Fruit fly (Drosophila melanogaster): ENCODE data around the gene Raf.

The Raf gene

dm6 chrX:2262511-2262910 is 32.8 kb upstream of the Raf start, which contains the start of the genes temp and CG3071:
Gene temp (minus strand): TSS chrX:2262515.
Gene CG3071 (plus strand): TSS chrX:2262837.
- TF ChIP-seq dsf (GFP tag; optimal IDR thresholded peaks at IDR 0.05; ENCODE audit: borderline replicate concordance) = no peak
- TF ChIP-seq OdsH (GFP tag; optimal IDR thresholded peaks at IDR 0.05) = peak; percentile 65
- peak; percentile 92 for TF ChIP-seq woc (GFP tag; optimal IDR thresholded peaks at IDR 0.05)
- TF ChIP-seq Dfd (GFP tag; optimal IDR thresholded peaks at IDR 0.05) = no peak
- TF ChIP-seq Myc (optimal IDR thresholded peaks at IDR 0.05) = peak; percentile 98
- peak in 1 of 2 experiments; percentile 79 for TF ChIP-seq foxo (GFP tag; optimal IDR thresholded peaks at IDR 0.05)
- no peak for TF ChIP-seq Vsx2 (GFP tag; optimal IDR thresholded peaks at IDR 0.05; ENCODE audit: partially characterized antibody)
- peak; percentile 54 for TF ChIP-seq Jra (GFP tag; optimal IDR thresholded peaks at IDR 0.05)
- TF ChIP-seq fru (GFP tag; optimal IDR thresholded peaks at IDR 0.05) = peak; percentile 71
- TF ChIP-seq N (GFP tag; optimal IDR thresholded peaks at IDR 0.05) = no peak
- no peak for TF ChIP-seq dl (GFP tag; optimal IDR thresholded peaks at IDR 0.05; ENCODE audit: insufficient read depth in 1 of 2, partially characterized antibody in 2 of 2)
- TF ChIP-seq Mio (GFP tag; optimal IDR thresholded peaks at IDR 0.05) = no peak
- TF ChIP-seq jim (GFP tag; optimal IDR thresholded peaks at IDR 0.05) = no peak
- peak; percentile 58 for TF ChIP-seq psq (GFP tag; optimal IDR thresholded peaks at IDR 0.05)
- peak; percentile 62 for TF ChIP-seq rgr (GFP tag; optimal IDR thresholded peaks at IDR 0.05)
- peak; percentile 71 for TF ChIP-seq CG9705 (GFP tag; optimal IDR thresholded peaks at IDR 0.05)
- TF ChIP-seq Hr78 (GFP tag; optimal IDR thresholded peaks at IDR 0.05) = no peak
- TF ChIP-seq GATAd (GFP tag; optimal IDR thresholded peaks at IDR 0.05) = no peak
- TF ChIP-seq CrebA (GFP tag; optimal IDR thresholded peaks at IDR 0.05; ENCODE audit: borderline replicate concordance) = no peak
- TF ChIP-seq tai (GFP tag; optimal IDR thresholded peaks at IDR 0.05) = no peak
- no peak for TF ChIP-seq CG32264 (GFP tag; optimal IDR thresholded peaks at IDR 0.05)
- TF ChIP-seq usp (GFP tag; optimal IDR thresholded peaks at IDR 0.05) = no peak
- TF ChIP-seq Sp1 (GFP tag; optimal IDR thresholded peaks at IDR 0.05) = peak; percentile 65
- no peak for TF ChIP-seq Dif (GFP tag; optimal IDR thresholded peaks at IDR 0.05; ENCODE audit: partially characterized antibody)
- TF ChIP-seq Hr83 (GFP tag; optimal IDR thresholded peaks at IDR 0.05; ENCODE audit: poor library complexity, severe bottlenecking) = no peak
- peak; percentile 80 for TF ChIP-seq HLH106 (tag; optimal IDR thresholded peaks at IDR 0.05)
- TF ChIP-seq sv (GFP tag; optimal IDR thresholded peaks at IDR 0.05) = peak; percentile 40
- no peak for TF ChIP-seq sage (GFP tag; optimal IDR thresholded peaks at IDR 0.05)
- no peak for TF ChIP-seq lola (GFP tag; optimal IDR thresholded peaks at IDR 0.05)
- TF ChIP-seq br (GFP tag; optimal IDR thresholded peaks at IDR 0.05) = peak; percentile 59
- TF ChIP-seq ey (GFP tag; optimal IDR thresholded peaks at IDR 0.05) = peak; percentile 73
- TF ChIP-seq pan (optimal IDR thresholded peaks at IDR 0.05) = no peak
- TF ChIP-seq Hnf4 (GFP tag; optimal IDR thresholded peaks at IDR 0.05) = no peak
- TF ChIP-seq dmrt93B (GFP tag; optimal IDR thresholded peaks at IDR 0.05) = peak; percentile 58
- TF ChIP-seq brk (GFP tag; optimal IDR thresholded peaks at IDR 0.05) = no peak
- TF ChIP-seq h (GFP tag; optimal IDR thresholded peaks at IDR 0.05) = peak; percentile 71
- no peak for TF ChIP-seq Abd-B (GFP tag; optimal IDR thresholded peaks at IDR 0.05)
- no peak for TF ChIP-seq Rel (GFP tag; optimal IDR thresholded peaks at IDR 0.05)
- TF ChIP-seq Rel (tag; optimal IDR thresholded peaks at IDR 0.05) = peak; percentile 39

- peak; percentile 49 for TF ChIP-seq h (GFP tag; optimal IDR thresholded peaks at IDR 0.05)
- TF ChIP-seq Sp1 (GFP tag; optimal IDR thresholded peaks at IDR 0.05) = peak; percentile 3
- TF ChIP-seq br (GFP tag; optimal IDR thresholded peaks at IDR 0.05) = peak; percentile 16
- no peak for TF ChIP-seq usp (GFP tag; optimal IDR thresholded peaks at IDR 0.05)
- TF ChIP-seq psq (GFP tag; optimal IDR thresholded peaks at IDR 0.05) = peak; percentile 30
- TF ChIP-seq foxo (GFP tag; optimal IDR thresholded peaks at IDR 0.05) = peak in 1 of 2 experiments; percentile 63
- TF ChIP-seq Hr83 (GFP tag; optimal IDR thresholded peaks at IDR 0.05; ENCODE audit: poor library complexity, severe bottlenecking) = no peak
- peak; percentile 57 for TF ChIP-seq fru (GFP tag; optimal IDR thresholded peaks at IDR 0.05)
- peak; percentile 29 for TF ChIP-seq ey (GFP tag; optimal IDR thresholded peaks at IDR 0.05)
- TF ChIP-seq OdsH (GFP tag; optimal IDR thresholded peaks at IDR 0.05) = peak; percentile 23
- no peak for TF ChIP-seq HLH106 (tag; optimal IDR thresholded peaks at IDR 0.05)
- peak; percentile 73 for TF ChIP-seq jim (GFP tag; optimal IDR thresholded peaks at IDR 0.05)
Observed at dm6 chrX:2269822-2270556, 25.3 kb upstream of the Raf start.

Measured in whole organism, wandering third instar larva.